Fruit fly (Drosophila melanogaster) Kc167 (cell line): ENCODE measurements around the gene CG12016.

Source experiments
- Myc ChIP-seq: fragments of >200 bp; optimal IDR thresholded peaks from 2 replicates; lab custom pipeline; 2017; ENCODE audit warnings: missing external identifiers
- Sin3A ChIP-seq: fragments of >200 bp; optimal IDR thresholded peaks from 2 replicates; lab custom pipeline; 2018; ENCODE audit warnings: missing external identifiers
- h ChIP-seq: fragments of >200 bp; optimal IDR thresholded peaks from 3 replicates; lab custom pipeline; 2018; ENCODE audit warnings: missing external identifiers
- insv ChIP-seq: fragments of >200 bp; optimal IDR thresholded peaks from 3 replicates; lab custom pipeline; 2018; ENCODE audit warnings: missing external identifiers
- psq ChIP-seq: fragments of >200 bp; optimal IDR thresholded peaks from 2 replicates; lab custom pipeline; 2017; ENCODE audit warnings: missing external identifiers
- ttk ChIP-seq: sonication (Bioruptor generic); optimal IDR thresholded peaks from 2 replicates; lab custom pipeline; 2017; ENCODE audit warnings: missing external identifiers

The CG12016 gene

dm6 chr3L:3319223-3319643 is at the start of gene CG12016, which contains the start of the genes PIG-C and Dpm2:
Gene CG12016 (plus strand): TSS chr3L:3319555.
Gene PIG-C (minus strand): TSS chr3L:3319232.
Gene Dpm2 (plus strand): TSS chr3L:3319555.
- TF ChIP-seq insv (lab: Kevin White, UChicago) = no peak
- TF ChIP-seq Sin3A (lab: Kevin White, UChicago) = peak; percentile 9

dm6 chr3L:3270736-3271135 is 48.6 kb upstream of the CG12016 start, which contains the start of gene CG14960:
Gene CG14960 (plus strand): TSS chr3L:3271036.
- TF ChIP-seq Myc (lab: Kevin White, UChicago) (no peak), h (lab: Kevin White, UChicago) (no peak), ttk (lab: Kevin White, UChicago) (no peak), psq (lab: Kevin White, UChicago) (no peak), Sin3A (lab: Kevin White, UChicago) (no peak), insv (lab: Kevin White, UChicago) (no peak)

dm6 chr3L:3274463-3275177 is 44.7 kb upstream of the CG12016 start:
- TF ChIP-seq insv (lab: Kevin White, UChicago) = no peak
- no peak for TF ChIP-seq Myc (lab: Kevin White, UChicago)
- no peak for TF ChIP-seq Sin3A (lab: Kevin White, UChicago)
- no peak for TF ChIP-seq ttk (lab: Kevin White, UChicago)
- TF ChIP-seq h (lab: Kevin White, UChicago) = no peak
- TF ChIP-seq psq (lab: Kevin White, UChicago) = no peak

- no peak for TF ChIP-seq psq (lab: Kevin White, UChicago)
- no peak for TF ChIP-seq Sin3A (lab: Kevin White, UChicago)
- TF ChIP-seq ttk (lab: Kevin White, UChicago) = no peak
- no peak for TF ChIP-seq h (lab: Kevin White, UChicago)
- no peak for TF ChIP-seq insv (lab: Kevin White, UChicago)
- no peak for TF ChIP-seq Myc (lab: Kevin White, UChicago)
Measured at dm6 chr3L:3276930-3277329, 42.4 kb upstream of the CG12016 start.

- TF ChIP-seq Sin3A (lab: Kevin White, UChicago) = no peak
- TF ChIP-seq psq (lab: Kevin White, UChicago) = no peak
- TF ChIP-seq Myc (lab: Kevin White, UChicago) = no peak
- no peak for TF ChIP-seq ttk (lab: Kevin White, UChicago)
- TF ChIP-seq insv (lab: Kevin White, UChicago) = no peak
Measured at dm6 chr3L:3279930-3280329, 39.4 kb upstream of the CG12016 start, which contains the start of gene CG12017. Gene CG12017 (plus strand): TSS chr3L:3280239.

- TF ChIP-seq psq (lab: Kevin White, UChicago) (no peak), Sin3A (lab: Kevin White, UChicago) (no peak), ttk (lab: Kevin White, UChicago) (no peak), h (lab: Kevin White, UChicago) (no peak), insv (lab: Kevin White, UChicago) (no peak), Myc (lab: Kevin White, UChicago) (no peak)
Measured at dm6 chr3L:3283264-3283663, 36.1 kb upstream of the CG12016 start.

dm6 chr3L:3284900-3285299 is 34.5 kb upstream of the CG12016 start:
- no peak for TF ChIP-seq h (lab: Kevin White, UChicago)

dm6 chr3L:3288414-3288813 is 30.9 kb upstream of the CG12016 start:
- TF ChIP-seq Sin3A (lab: Kevin White, UChicago) (no peak), h (lab: Kevin White, UChicago) (no peak), psq (lab: Kevin White, UChicago) (no peak), insv (lab: Kevin White, UChicago) (no peak), ttk (lab: Kevin White, UChicago) (no peak), Myc (lab: Kevin White, UChicago) (no peak)

dm6 chr3L:3291159-3291558 is 28.2 kb upstream of the CG12016 start, which contains the start of gene CG12009:
Gene CG12009 (plus strand): TSS chr3L:3291459.
- TF ChIP-seq h (lab: Kevin White, UChicago) = no peak
- no peak for TF ChIP-seq insv (lab: Kevin White, UChicago)
- no peak for TF ChIP-seq Sin3A (lab: Kevin White, UChicago)
- no peak for TF ChIP-seq Myc (lab: Kevin White, UChicago)
- no peak for TF ChIP-seq ttk (lab: Kevin White, UChicago)
- TF ChIP-seq psq (lab: Kevin White, UChicago) = no peak

- TF ChIP-seq Myc (lab: Kevin White, UChicago) = no peak
Measured at dm6 chr3L:3300345-3300744, 19.0 kb upstream of the CG12016 start.

- TF ChIP-seq Sin3A (lab: Kevin White, UChicago) (no peak), Myc (lab: Kevin White, UChicago) (no peak), insv (lab: Kevin White, UChicago) (no peak), h (lab: Kevin White, UChicago) (no peak), ttk (lab: Kevin White, UChicago) (no peak), psq (lab: Kevin White, UChicago) (no peak)
Measured at dm6 chr3L:3301171-3301738, 18.1 kb upstream of the CG12016 start.

dm6 chr3L:3303087-3303526 is 16.2 kb upstream of the CG12016 start, which contains the start of gene CG14968:
Gene CG14968 (minus strand): TSS chr3L:3303112.
- no peak for TF ChIP-seq Sin3A (lab: Kevin White, UChicago)
